Worm (Caenorhabditis elegans) whole organism, late embryonic: ENCODE data around the gene rsks-1.

Experiments
- ceh-9 ChIP-seq: sonication (generic microtip); optimal IDR thresholded peaks from 2 replicates; lab custom pipeline; 2016; ENCODE audit warnings: mild to moderate bottlenecking, missing genetic modification characterization, inconsistent platforms, missing compliant biosample characterization
- mec-3 ChIP-seq: sonication (generic microtip); optimal IDR thresholded peaks from 2 replicates; lab custom pipeline; 2016; ENCODE audit warnings: borderline replicate concordance, missing genetic modification characterization, missing compliant biosample characterization
- nhr-11 ChIP-seq: fragments of 150-350 bp; optimal IDR thresholded peaks from 2 replicates; lab custom pipeline; 2014; ENCODE audit warnings: missing biosample characterization, missing genetic modification characterization
- pat-9 ChIP-seq: fragments of 200-800 bp; sonication (Bioruptor generic); optimal IDR thresholded peaks from 2 replicates; lab custom pipeline; 2018; ENCODE audit warnings: mild to moderate bottlenecking, missing genetic modification characterization, moderate library complexity, missing compliant biosample characterization
- pros-1 ChIP-seq: fragments of 150-350 bp; optimal IDR thresholded peaks from 2 replicates; lab custom pipeline; 2014; ENCODE audit warnings: missing biosample characterization, missing genetic modification reagents, missing genetic modification characterization
- sox-4 ChIP-seq: sonication (generic microtip); optimal IDR thresholded peaks from 2 replicates; lab custom pipeline; 2017; ENCODE audit warnings: mild to moderate bottlenecking, missing genetic modification characterization, inconsistent platforms, missing compliant biosample characterization

DNA sequence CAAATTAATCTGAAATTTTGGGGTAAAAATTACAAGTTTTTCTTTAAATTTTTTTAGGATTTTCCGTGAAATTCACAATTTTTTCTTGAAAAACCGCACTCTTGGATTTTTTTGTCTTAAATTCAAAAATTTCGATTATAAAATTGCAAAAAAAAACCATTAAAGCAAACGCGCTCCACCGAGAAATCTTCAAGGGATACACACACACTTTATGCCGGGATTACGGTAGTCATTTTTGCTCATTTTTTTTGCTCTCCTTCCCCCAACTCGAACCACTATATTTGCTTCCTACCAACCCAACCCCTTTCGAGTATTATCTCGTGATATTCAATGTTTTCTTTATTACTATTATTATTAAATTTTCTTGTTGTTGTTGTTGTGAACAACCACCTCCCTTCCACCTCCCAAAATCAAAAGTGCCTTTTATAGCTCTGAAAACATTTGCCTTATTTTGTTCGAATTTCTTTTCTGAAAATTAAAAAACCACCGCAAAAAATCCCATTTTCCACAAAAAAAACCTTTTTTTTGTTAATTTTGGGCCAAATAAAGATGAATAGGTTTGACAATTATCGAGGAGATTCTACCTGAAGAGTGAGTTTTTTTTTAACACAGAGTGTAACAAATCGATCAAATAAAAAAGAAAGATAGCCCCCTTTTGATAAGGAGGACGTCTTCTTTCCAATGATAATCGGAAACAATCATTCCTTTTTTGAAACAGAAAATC is 7.0 kb downstream of the rsks-1 start, which contains the start of gene Y47D3A.32:
- no peak for TF ChIP-seq sox-4 (tag; lab: Kevin White, UChicago)
- TF ChIP-seq pros-1 (tag; lab: Kevin White, UChicago), result no peak
- no peak for TF ChIP-seq pat-9 (tag; lab: Kevin White, UChicago)
- TF ChIP-seq ceh-9, result no peak
- TF ChIP-seq mec-3 (tag; lab: Kevin White, UChicago), result no peak
- TF ChIP-seq nhr-11 (tag; lab: Kevin White, UChicago), result no peak
